Fruit fly (Drosophila melanogaster) whole organism, larva: ENCODE results near the gene Iris.

Experiments
- noc ChIP-seq: fragments of 200-800 bp; sonication (Bioruptor generic); optimal IDR thresholded peaks from 3 replicates; lab custom pipeline; 2019; ENCODE audit warnings: missing biosample characterization, mild to moderate bottlenecking, missing genetic modification characterization, moderate library complexity

Iris gene

dm6 chr2L:1144371-1145360, 10.8 kb upstream of the Iris start:
- peak; percentile 96 for TF ChIP-seq noc (tag; lab: Kevin White, UChicago)

DNA sequence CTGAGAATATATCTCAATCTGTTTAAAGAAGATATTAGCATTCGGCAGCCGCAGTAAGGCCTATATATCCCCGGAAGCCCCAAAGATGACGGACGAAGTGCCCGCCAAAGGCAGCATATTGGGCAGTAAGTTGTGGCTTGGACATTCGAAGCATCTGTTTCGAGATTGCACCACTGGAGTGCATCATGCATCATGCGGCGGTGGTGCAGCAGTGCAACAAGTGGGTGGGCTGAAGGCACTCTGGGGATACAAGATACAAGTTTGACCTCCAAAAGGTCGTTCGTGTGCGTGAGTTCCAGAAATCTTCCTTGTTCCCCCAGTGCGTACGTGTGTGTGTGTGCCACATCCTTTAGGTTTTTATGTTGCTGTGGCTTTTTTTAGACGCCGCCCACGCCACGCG, 9.4 kb upstream of the Iris start:
- no peak for TF ChIP-seq noc (tag; lab: Kevin White, UChicago)

DNA sequence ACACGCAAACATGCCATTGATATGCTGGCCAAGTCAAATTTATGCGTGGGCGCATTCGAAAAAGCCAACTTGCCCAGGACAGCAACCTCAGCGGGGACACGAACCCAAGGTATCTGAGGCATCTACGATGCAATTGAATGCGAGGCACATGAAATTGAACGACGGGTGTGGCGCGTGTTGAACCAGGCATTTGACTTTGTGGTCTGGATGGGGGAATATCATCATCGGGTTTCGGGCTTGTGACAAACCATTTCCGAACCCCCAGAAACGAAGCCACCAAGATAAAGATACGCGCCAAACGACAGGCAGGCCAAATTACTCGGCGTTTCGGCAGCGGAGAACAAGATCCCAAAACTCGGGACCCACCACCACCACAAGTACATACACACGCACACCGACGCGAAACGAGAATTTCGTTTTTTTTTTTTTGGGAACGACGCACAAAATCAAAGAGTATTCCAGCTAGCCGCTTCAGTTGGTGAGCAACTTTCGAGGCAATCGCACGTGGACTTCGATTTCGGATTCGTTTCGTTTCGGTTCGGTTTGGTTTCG, 8.9 kb upstream of the Iris start, which contains the start of gene MFS3:
MFS3 (plus strand) TSS at position 472 of the 552 bp plus-strand sequence.
- no peak for TF ChIP-seq noc (tag; lab: Kevin White, UChicago)

DNA sequence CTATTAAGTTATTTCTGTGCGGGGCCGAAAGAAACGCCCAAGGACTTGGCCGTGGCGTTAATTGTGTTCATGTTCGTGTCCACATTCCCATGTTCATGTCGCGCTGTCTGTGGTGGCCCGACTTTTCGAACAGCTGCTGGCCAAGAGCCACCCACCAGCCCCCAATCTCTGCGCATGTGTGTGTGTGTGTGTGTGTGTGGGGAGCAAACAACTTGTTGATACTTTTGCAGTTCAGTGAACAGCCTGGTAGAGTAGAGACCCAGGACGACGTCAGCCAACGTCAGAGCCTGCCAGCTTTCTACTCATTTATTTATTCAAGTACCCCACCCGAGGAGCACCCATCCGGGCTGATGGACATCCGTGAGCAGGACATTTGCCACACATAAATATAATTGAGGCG, 3.1 kb upstream of the Iris start:
- TF ChIP-seq noc (tag; lab: Kevin White, UChicago) = no peak

DNA sequence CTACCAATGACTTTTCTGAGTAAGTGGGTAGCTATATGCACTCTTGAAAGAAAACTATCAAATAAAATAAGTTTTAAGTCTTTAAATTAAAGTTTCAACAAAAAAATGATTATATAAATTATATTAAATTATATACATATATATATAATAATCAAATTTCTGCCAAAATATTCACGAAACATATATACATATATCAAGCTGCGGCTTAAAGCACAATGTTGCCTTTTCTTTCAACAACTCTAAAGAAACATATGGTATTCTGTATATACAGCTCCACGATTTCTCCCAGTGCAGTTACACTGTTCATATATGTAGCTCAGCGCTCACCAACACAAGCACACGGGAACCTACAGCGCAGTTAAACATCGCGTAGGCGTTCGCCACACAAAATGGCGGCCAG, 1.6 kb upstream of the Iris start:
- no peak for TF ChIP-seq noc (tag; lab: Kevin White, UChicago)

DNA sequence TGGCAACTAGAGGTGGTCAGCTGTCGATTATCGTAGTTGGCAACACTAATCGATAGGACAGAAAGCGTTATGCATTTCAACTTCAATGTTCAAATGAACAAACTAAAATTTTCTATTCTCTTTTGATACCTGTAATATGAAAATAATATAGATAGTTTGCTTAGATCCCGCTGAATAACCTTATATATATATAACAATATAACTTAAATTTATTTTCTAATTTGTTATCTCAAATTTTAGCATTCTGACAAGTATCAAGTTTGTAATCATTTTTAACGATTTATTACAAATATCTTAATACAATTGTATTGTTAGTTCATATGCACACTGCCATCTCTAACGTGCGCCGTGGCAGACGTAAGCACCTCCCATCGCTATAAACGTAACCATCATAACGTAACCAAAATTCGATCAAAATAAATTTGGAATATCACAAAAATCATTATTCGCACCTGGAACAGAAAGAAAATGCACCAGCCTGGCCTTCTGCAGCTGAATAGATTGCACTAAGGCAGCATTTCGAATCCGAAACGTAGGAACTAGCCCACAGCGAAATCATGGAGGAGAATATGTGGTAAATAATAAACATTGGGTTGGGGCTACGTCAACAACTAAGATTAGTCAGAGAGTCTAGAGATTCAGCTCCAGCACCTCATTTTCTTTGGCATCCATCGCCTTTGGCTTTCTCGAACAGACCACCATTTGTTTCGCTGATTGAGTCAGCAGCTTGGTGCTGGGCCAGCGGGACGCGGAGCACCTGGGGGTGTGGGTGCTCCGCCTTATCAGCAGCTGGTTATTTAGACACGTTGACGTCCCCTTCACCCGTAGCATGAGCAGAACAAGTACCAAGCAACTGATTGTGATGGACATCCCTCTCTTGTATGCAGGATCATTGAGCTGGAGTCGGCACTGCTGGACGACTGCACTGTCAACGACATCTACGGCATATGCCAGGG, 4.7 kb downstream of the Iris start, which contains the start of the genes Pino and TBC1D23:
Pino (minus strand) TSS at position 22 of the 956 bp plus-strand sequence.
TBC1D23 (plus strand) TSS at position 385 of the 956 bp plus-strand sequence.
- peak; percentile 63 for TF ChIP-seq noc (tag; lab: Kevin White, UChicago)

DNA sequence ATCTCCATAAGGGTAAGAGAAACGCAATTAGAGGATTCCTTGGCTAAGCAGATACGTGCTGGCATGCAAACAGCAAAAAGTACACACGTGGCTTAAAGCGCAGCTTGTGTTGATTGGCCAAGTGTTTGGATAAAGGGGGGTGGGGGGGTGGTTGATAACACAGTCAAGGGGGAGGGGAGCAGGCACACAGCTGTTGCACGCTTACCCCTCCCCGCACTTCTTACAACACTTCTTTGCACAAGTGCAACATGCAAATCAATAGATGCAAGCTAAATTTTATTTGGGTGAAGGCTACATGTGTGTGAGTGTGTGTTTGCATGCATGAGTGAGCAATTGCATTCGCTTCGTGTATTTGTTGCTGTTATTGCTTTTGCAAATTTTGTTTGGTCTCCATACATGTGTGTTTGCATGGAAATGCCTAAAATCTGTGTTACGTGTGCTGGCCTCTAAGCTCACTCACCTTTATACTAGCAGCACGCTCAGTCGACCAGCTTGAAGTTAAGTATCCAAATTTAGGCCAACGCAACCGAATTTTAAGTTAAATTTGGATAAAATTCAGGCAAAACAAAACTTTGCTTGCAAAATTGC, 5.5 kb downstream of the Iris start:
- TF ChIP-seq noc (tag; lab: Kevin White, UChicago) = no peak

DNA sequence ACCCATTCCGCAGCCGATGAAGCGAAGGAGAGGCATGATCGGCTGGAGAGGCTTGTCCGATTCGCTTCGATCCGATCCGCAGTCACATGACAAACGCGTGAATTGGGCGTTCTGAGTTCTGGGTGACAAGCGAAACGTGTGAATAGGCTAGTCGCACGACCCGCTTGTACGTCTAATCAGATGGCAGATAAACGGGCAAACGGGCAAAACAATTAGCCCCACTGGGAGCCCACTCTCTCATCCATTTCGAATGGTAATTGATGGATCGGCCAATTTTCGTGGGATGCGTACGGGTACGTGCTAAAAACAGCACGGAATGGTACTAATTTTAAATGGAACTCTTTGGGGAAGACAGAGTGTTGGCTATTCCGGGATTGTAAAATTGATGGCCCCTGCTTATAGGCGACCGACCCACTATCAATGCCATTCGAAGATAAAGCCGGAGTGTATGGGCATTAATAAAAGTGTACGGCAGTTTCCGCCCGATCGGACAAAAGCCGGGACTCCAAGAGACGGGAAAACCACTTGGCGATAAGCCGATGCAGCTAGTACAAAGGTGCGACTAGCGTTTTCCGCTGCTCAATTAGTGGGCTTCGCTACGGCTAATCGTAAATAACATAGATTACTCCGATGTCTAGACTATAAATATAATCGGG, 6.3 kb downstream of the Iris start:
- peak; percentile 58 for TF ChIP-seq noc (tag; lab: Kevin White, UChicago)

- no peak for TF ChIP-seq noc (tag; lab: Kevin White, UChicago)
Observed at dm6 chr2L:1126527-1126926, 7.4 kb downstream of the Iris start.

dm6 chr2L:1125437-1125836, 8.5 kb downstream of the Iris start:
- no peak for TF ChIP-seq noc (tag; lab: Kevin White, UChicago)

DNA sequence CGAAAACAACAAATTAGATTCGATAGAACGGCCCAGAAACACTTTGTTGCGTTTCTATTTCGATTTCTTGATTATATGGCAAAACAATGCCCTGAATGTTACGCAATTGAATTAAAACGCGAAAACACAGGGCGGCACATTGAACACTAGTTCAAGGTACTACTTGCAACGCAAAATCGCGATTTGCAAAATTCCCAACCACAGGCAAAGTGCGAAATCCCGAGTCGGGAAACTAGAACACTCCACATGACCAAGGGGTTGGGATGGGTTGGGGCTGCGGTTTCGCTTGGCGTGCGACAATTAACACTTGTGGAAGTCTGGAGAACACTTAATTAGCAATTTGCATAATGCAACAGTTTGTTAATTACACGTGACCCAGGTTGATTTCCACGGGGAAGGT, 9.6 kb downstream of the Iris start:
- TF ChIP-seq noc (tag; lab: Kevin White, UChicago) = no peak

DNA sequence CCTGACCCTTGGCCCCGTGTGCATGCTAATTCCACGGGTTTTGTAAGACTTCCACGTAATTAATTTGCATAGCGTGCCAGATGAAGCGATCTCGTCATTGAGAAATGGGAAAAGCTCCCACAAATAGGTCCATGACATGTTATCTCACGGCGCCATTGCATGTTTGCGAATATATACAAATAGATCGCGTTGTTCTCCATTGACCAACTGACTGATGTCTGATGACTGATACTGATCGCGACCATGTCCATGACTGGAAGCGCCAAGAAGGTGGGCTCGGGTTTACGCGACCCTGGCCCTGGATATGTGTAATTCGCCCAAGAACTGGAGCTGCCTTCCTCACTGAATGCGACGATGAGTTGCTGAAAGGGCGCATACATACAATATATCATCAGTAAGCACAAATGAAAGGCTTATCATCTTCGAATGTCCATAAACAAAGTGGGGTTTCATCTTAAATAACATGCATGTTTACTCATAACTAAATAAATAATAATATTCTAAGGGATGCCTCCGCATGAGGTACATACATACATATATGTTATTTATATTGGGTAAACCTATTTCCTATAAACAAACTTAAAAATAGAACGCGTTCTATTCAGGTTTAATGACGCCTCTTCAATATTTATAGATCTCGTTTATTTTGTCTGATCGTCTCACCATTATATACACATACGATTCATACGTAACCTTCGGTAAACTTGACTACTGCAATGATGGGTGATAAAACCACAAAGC, 10.7 kb downstream of the Iris start:
- no peak for TF ChIP-seq noc (tag; lab: Kevin White, UChicago)

DNA sequence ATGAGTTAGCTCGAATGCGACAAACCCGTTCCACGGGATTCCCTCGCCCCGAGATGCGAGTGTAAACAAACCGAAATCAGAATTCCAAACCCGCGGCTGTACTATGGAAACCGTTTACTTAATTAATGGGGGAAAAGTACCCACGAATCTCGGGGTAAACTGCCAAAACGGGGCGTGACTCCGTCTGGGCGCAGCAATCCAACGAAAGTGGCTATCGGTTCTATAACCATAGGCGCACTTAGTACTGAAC, 11.3 kb downstream of the Iris start:
- TF ChIP-seq noc (tag; lab: Kevin White, UChicago) = no peak
